Worm (Caenorhabditis elegans): ENCODE measurements around the gene vrk-1.

- TF ChIP-seq nhr-11 (tag; optimal IDR thresholded peaks at IDR 0.05) (no peak), nhr-12 (tag; optimal IDR thresholded peaks at IDR 0.05) (no peak), lin-13 (GFP tag; optimal IDR thresholded peaks at IDR 0.05) (no peak), unc-39 (tag; optimal IDR thresholded peaks at IDR 0.05) (no peak), nhr-237 (tag; optimal IDR thresholded peaks at IDR 0.05) (no peak), aly-2 (tag; optimal IDR thresholded peaks at IDR 0.05) (no peak)
Measured at ce11 chrII:5901407-5902026, 20.2 kb upstream of the vrk-1 start.

Data from whole organism, L2 larva.